Worm (Caenorhabditis elegans): ENCODE measurements around the gene ubq-1.

DNA sequence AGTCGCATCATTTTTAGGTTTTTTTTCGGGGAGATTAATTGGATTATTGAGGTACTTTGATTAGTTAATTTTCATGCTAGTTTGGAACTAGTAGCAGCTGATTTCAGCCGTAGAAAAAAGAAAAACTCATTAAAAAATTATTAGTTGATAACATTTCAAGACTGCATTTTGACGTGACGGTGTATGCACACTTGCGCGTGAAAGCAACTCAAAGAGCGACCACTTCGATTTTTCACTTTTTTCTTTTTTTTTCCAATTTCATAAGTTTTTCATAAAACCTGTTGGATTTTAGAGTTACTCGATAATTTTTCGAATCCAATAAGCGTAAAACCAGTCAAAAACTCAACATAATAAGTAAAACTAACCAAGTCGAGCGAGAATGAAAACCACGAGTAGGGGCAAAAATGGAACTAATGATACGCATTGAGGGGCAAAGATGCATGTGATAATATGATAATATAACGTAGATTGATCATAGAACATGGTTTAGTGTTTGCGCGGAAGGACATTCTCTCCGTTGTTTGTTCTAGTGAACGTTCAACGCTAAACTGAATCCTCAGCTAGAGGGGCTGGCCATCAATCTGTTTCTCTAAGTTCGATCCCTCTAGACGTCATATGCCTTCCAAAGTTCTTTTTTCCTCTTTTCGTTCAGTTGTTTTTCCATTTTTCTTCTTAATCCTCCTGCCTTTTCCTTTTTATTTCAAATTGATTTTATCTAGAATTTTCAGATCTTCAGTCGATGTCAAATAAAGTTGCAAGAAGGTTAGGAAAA is 8.3 kb downstream of the ubq-1 start, which contains the start of the genes F25B5.6 and F25B5.3:
- TF ChIP-seq nhr-76 (tag; optimal IDR thresholded peaks at IDR 0.05) = no peak
- no peak for TF ChIP-seq sptf-1 (tag; optimal IDR thresholded peaks at IDR 0.05)
- no peak for TF ChIP-seq pha-4 (tag; optimal IDR thresholded peaks at IDR 0.05)
- TF ChIP-seq ceh-83 (GFP tag; optimal IDR thresholded peaks at IDR 0.05) = no peak
- no peak for TF ChIP-seq unc-62 (GFP tag; optimal IDR thresholded peaks at IDR 0.05)
- no peak for TF ChIP-seq nhr-28 (tag; optimal IDR thresholded peaks at IDR 0.05)
- no peak for TF ChIP-seq snpc-4 (tag; optimal IDR thresholded peaks at IDR 0.05)
- TF ChIP-seq tbx-8 (GFP tag; optimal IDR thresholded peaks at IDR 0.05) = no peak
- no peak for TF ChIP-seq mep-1 (tag; optimal IDR thresholded peaks at IDR 0.05)
